Worm (Caenorhabditis elegans) whole organism, L2 larva: ENCODE data around the gene gtf-2E1.

Source experiments
- C34F6.9 ChIP-seq: fragments of 150-350 bp; optimal IDR thresholded peaks from 2 replicates; lab custom pipeline; 2014; ENCODE audit warnings: missing biosample characterization, missing genetic modification characterization
- F13H6.1 ChIP-seq: sonication (generic microtip); optimal IDR thresholded peaks from 2 replicates; lab custom pipeline; 2016; ENCODE audit warnings: missing genetic modification characterization, missing compliant biosample characterization
- R02D3.7 ChIP-seq: fragments of 150-350 bp; optimal IDR thresholded peaks from 2 replicates; lab custom pipeline; 2014; ENCODE audit warnings: missing biosample characterization, missing genetic modification characterization
- Y55F3AM.14 ChIP-seq: fragments of 200-800 bp; sonication (Bioruptor generic); optimal IDR thresholded peaks from 2 replicates; lab custom pipeline; 2018; ENCODE audit warnings: mild to moderate bottlenecking, missing genetic modification characterization, missing compliant biosample characterization
- ZK546.5 ChIP-seq: sonication (generic microtip); optimal IDR thresholded peaks from 2 replicates; lab custom pipeline; 2017; ENCODE audit warnings: missing biosample characterization, missing genetic modification characterization
- alr-1 ChIP-seq: fragments of 150-350 bp; optimal IDR thresholded peaks from 2 replicates; lab custom pipeline; 2014; ENCODE audit warnings: missing biosample characterization, missing genetic modification characterization
- aly-2 ChIP-seq: fragments of 150-350 bp; optimal IDR thresholded peaks from 2 replicates; lab custom pipeline; 2014; ENCODE audit warnings: missing biosample characterization, missing genetic modification characterization
- ama-1 ChIP-seq: fragments of 150-350 bp; optimal IDR thresholded peaks from 2 replicates; lab custom pipeline; 2018; ENCODE audit warnings: inconsistent platforms
- blmp-1 ChIP-seq: sonication (generic microtip); optimal IDR thresholded peaks from 2 replicates; lab custom pipeline; 2017; ENCODE audit warnings: missing genetic modification characterization, mild to moderate bottlenecking, missing compliant biosample characterization, antibody characterized with exemption, moderate library complexity; ENCODE audit not compliant: insufficient read depth
- ceh-16 ChIP-seq: fragments of 150-350 bp; optimal IDR thresholded peaks from 2 replicates; lab custom pipeline; 2014; ENCODE audit warnings: missing biosample characterization, missing genetic modification characterization
- ceh-82 ChIP-seq: fragments of 150-350 bp; optimal IDR thresholded peaks from 2 replicates; lab custom pipeline; 2014; ENCODE audit warnings: missing biosample characterization, missing genetic modification characterization
- crh-2 ChIP-seq: sonication (generic microtip); optimal IDR thresholded peaks from 2 replicates; lab custom pipeline; 2017; ENCODE audit warnings: missing biosample characterization, missing genetic modification characterization
- dmd-4 ChIP-seq: sonication (generic microtip); optimal IDR thresholded peaks from 2 replicates; lab custom pipeline; 2017; ENCODE audit warnings: missing biosample characterization, missing genetic modification characterization
- egl-27 ChIP-seq: sonication (generic microtip); optimal IDR thresholded peaks from 3 replicates; lab custom pipeline; 2017; ENCODE audit warnings: missing biosample characterization, missing genetic modification reagents, missing genetic modification characterization
- elt-1 ChIP-seq: fragments of 150-350 bp; optimal IDR thresholded peaks from 2 replicates; lab custom pipeline; 2014; ENCODE audit warnings: missing biosample characterization, missing genetic modification characterization
- elt-3 ChIP-seq: sonication (generic microtip); optimal IDR thresholded peaks from 2 replicates; lab custom pipeline; 2017; ENCODE audit warnings: missing biosample characterization, missing genetic modification characterization
- fos-1 ChIP-seq: fragments of 150-350 bp; optimal IDR thresholded peaks from 2 replicates; lab custom pipeline; 2014; ENCODE audit warnings: missing biosample characterization, missing genetic modification characterization
- gmeb-1 ChIP-seq: fragments of 150-350 bp; optimal IDR thresholded peaks from 2 replicates; lab custom pipeline; 2014; ENCODE audit warnings: missing biosample characterization, missing genetic modification characterization
- lin-11 ChIP-seq: fragments of 150-350 bp; sonication (generic microtip); optimal IDR thresholded peaks from 2 replicates; lab custom pipeline; 2014; ENCODE audit warnings: missing biosample characterization, missing genetic modification characterization, inconsistent platforms, mixed read lengths
- lin-13 ChIP-seq: fragments of 150-350 bp; optimal IDR thresholded peaks from 2 replicates; lab custom pipeline; 2014; ENCODE audit warnings: missing biosample characterization, missing genetic modification reagents, missing genetic modification characterization
- lin-39 ChIP-seq: fragments of 150-350 bp; optimal IDR thresholded peaks from 2 replicates; lab custom pipeline; 2014; ENCODE audit warnings: missing biosample characterization, missing genetic modification reagents, missing genetic modification characterization
- lsy-2 ChIP-seq, 2 experiments: fragments of 150-350 bp in 1 of 2; sonication (generic microtip) in 1 of 2; optimal IDR thresholded peaks; 2 replicates each; lab custom pipeline; 2014 to 2017; ENCODE audit warnings: missing biosample characterization in 2 of 2, missing genetic modification characterization in 2 of 2
- mab-5 ChIP-seq: fragments of 150-350 bp; optimal IDR thresholded peaks from 2 replicates; lab custom pipeline; 2014; ENCODE audit warnings: missing biosample characterization, missing genetic modification characterization
- mbf-1 ChIP-seq: sonication (generic microtip); optimal IDR thresholded peaks from 2 replicates; lab custom pipeline; 2017; ENCODE audit warnings: missing biosample characterization, missing genetic modification characterization
- mdl-1 ChIP-seq, 2 experiments: fragments of 150-350 bp in 1 of 2; sonication (generic microtip) in 1 of 2; optimal IDR thresholded peaks; 2 replicates each; lab custom pipeline; 2017; ENCODE audit warnings: missing biosample characterization in 2 of 2, missing genetic modification characterization in 2 of 2
- nhr-10 ChIP-seq: sonication (generic microtip); optimal IDR thresholded peaks from 2 replicates; lab custom pipeline; 2017; ENCODE audit warnings: missing biosample characterization, missing genetic modification characterization
- nhr-11 ChIP-seq: fragments of 150-350 bp; optimal IDR thresholded peaks from 2 replicates; lab custom pipeline; 2014; ENCODE audit warnings: missing biosample characterization, missing genetic modification characterization
- nhr-12 ChIP-seq: fragments of 150-350 bp; optimal IDR thresholded peaks from 2 replicates; lab custom pipeline; 2014; ENCODE audit warnings: missing biosample characterization, missing genetic modification characterization
- nhr-129 ChIP-seq: fragments of 150-350 bp; optimal IDR thresholded peaks from 2 replicates; lab custom pipeline; 2014; ENCODE audit warnings: missing biosample characterization, missing genetic modification characterization
- nhr-21 ChIP-seq: fragments of 150-350 bp; optimal IDR thresholded peaks from 2 replicates; lab custom pipeline; 2014; ENCODE audit warnings: missing biosample characterization, missing genetic modification characterization
- nhr-23 ChIP-seq: fragments of 150-350 bp; optimal IDR thresholded peaks from 2 replicates; lab custom pipeline; 2014; ENCODE audit warnings: missing biosample characterization, missing genetic modification reagents, missing genetic modification characterization
- nhr-237 ChIP-seq: fragments of 150-350 bp; optimal IDR thresholded peaks from 2 replicates; lab custom pipeline; 2014; ENCODE audit warnings: missing biosample characterization, missing genetic modification characterization
- nhr-25 ChIP-seq: fragments of 150-350 bp; sonication (generic microtip); optimal IDR thresholded peaks from 3 replicates; lab custom pipeline; 2014; ENCODE audit warnings: missing biosample characterization, missing genetic modification characterization
- nhr-6 ChIP-seq: fragments of 150-350 bp; optimal IDR thresholded peaks from 2 replicates; lab custom pipeline; 2014; ENCODE audit warnings: missing biosample characterization, missing genetic modification characterization
- nhr-77 ChIP-seq: fragments of 150-350 bp; optimal IDR thresholded peaks from 2 replicates; lab custom pipeline; 2014; ENCODE audit warnings: missing biosample characterization, missing genetic modification characterization
- peb-1 ChIP-seq: fragments of 150-350 bp; optimal IDR thresholded peaks from 2 replicates; lab custom pipeline; 2014; ENCODE audit warnings: missing biosample characterization, missing genetic modification characterization
- sem-4 ChIP-seq: fragments of 150-350 bp; optimal IDR thresholded peaks from 2 replicates; lab custom pipeline; 2014; ENCODE audit warnings: missing biosample characterization, missing genetic modification reagents, missing genetic modification characterization
- skn-1 ChIP-seq: sonication (generic microtip); optimal IDR thresholded peaks from 2 replicates; lab custom pipeline; 2017; ENCODE audit warnings: missing biosample characterization, missing genetic modification characterization
- sma-3 ChIP-seq: sonication (generic microtip); optimal IDR thresholded peaks from 2 replicates; lab custom pipeline; 2016; ENCODE audit warnings: missing genetic modification reagents, missing genetic modification characterization, missing compliant biosample characterization
- sma-9 ChIP-seq, 2 experiments: fragments of 150-350 bp in 1 of 2; sonication (generic microtip) in 1 of 2; optimal IDR thresholded peaks; 2 replicates each; lab custom pipeline; 2014 to 2016; ENCODE audit warnings: missing genetic modification characterization in 2 of 2, mild to moderate bottlenecking in 1 of 2, missing biosample characterization in 1 of 2, missing compliant biosample characterization in 1 of 2, missing genetic modification reagents in 1 of 2, moderate library complexity in 1 of 2
- snpc-4 ChIP-seq: fragments of 150-350 bp; optimal IDR thresholded peaks from 2 replicates; lab custom pipeline; 2014; ENCODE audit warnings: missing biosample characterization, missing genetic modification characterization
- unc-39 ChIP-seq: fragments of 150-350 bp; optimal IDR thresholded peaks from 2 replicates; lab custom pipeline; 2014; ENCODE audit warnings: missing biosample characterization, missing genetic modification characterization
- unc-55 ChIP-seq: fragments of 150-350 bp; sonication (generic microtip); optimal IDR thresholded peaks from 3 replicates; lab custom pipeline; 2014; ENCODE audit warnings: missing biosample characterization, missing genetic modification reagents, missing genetic modification characterization
- unc-62 ChIP-seq: fragments of 150-350 bp; optimal IDR thresholded peaks from 2 replicates; lab custom pipeline; 2014; ENCODE audit warnings: missing biosample characterization, missing genetic modification reagents, missing genetic modification characterization
- zag-1 ChIP-seq: fragments of 150-350 bp; optimal IDR thresholded peaks from 2 replicates; lab custom pipeline; 2014; ENCODE audit warnings: missing biosample characterization, missing genetic modification characterization
- ztf-1 ChIP-seq: fragments of 200-800 bp; sonication (Bioruptor generic); conservative IDR thresholded peaks from 2 replicates; pipeline ENCODE4 v1.3.6; 2022; ENCODE audit warnings: missing genetic modification characterization, missing compliant biosample characterization
- ztf-11 ChIP-seq: sonication (generic microtip); optimal IDR thresholded peaks from 2 replicates; lab custom pipeline; 2017; ENCODE audit warnings: missing biosample characterization, missing genetic modification characterization
- ztf-4 ChIP-seq: fragments of 150-350 bp; optimal IDR thresholded peaks from 2 replicates; lab custom pipeline; 2014; ENCODE audit warnings: missing biosample characterization, missing genetic modification characterization

The gtf-2E1 gene

ce11 chrIV:17248538-17248937 is 6.6 kb upstream of the gtf-2E1 start:
- no peak for TF ChIP-seq nhr-25
- no peak for TF ChIP-seq C34F6.9 (tag; lab: Kevin White, UChicago)
- no peak for TF ChIP-seq mbf-1 (tag; lab: Kevin White, UChicago)
- no peak for TF ChIP-seq Y55F3AM.14 (GFP tag; lab: Kevin White, UChicago)
- no peak for TF ChIP-seq skn-1 (tag; lab: Kevin White, UChicago)
- no peak for TF ChIP-seq dmd-4 (tag; lab: Kevin White, UChicago)
- TF ChIP-seq nhr-10: no peak
- TF ChIP-seq, all 48 proteins: peak for 0

DNA sequence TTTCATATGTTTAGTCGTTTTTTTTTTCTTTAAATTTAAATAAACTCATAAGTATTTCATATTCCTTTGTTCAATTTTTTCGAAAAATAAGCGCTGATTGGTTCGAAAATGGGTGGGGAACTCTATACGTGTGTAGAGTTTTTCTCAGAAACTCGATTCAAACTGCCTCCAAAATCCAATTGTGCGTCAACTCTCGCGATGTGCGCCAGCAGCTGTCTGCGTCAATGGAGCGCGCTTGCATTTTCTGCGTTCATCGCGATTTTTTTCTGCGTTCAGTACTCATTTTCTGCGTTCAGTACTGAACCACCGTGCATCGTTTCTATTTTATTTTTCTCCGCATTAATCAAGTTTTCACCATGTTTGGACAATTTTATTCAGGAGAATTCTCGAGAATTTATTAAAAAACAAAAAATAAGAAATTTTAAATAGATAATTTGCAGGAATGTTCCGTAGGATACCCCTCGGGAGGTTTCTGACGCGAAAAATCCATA is 5.4 kb upstream of the gtf-2E1 start, which contains the start of gene eelo-2:
Gene eelo-2, plus strand, starts transcription at position 441 of the 491 bp plus-strand sequence.
- TF ChIP-seq ZK546.5 (tag; lab: Kevin White, UChicago) (peak; percentile 77), snpc-4 (peak; percentile 91), lin-13 (GFP tag; lab: Kevin White, UChicago) (peak; percentile 98), ztf-11 (tag; lab: Kevin White, UChicago) (peak; percentile 62), nhr-21 (tag; lab: Kevin White, UChicago) (peak; percentile 98), nhr-25 (peak; percentile 98), crh-2 (tag; lab: Kevin White, UChicago) (peak; percentile 99), elt-3 (tag; lab: Kevin White, UChicago) (no peak), R02D3.7 (peak; percentile 79), ztf-4 (peak; percentile 96), gmeb-1 (tag; lab: Kevin White, UChicago) (peak; percentile 100), ceh-82 (tag; lab: Kevin White, UChicago) (peak; percentile 95), skn-1 (tag; lab: Kevin White, UChicago) (peak; percentile 44), unc-55 (peak; percentile 100), nhr-237 (tag; lab: Kevin White, UChicago) (peak; percentile 91), fos-1 (tag; lab: Kevin White, UChicago) (peak; percentile 98), lsy-2 (tag; optimal IDR thresholded peaks at IDR 0.05; lab: Kevin White, UChicago) (peak; percentile 96 to 97), elt-1 (tag; lab: Kevin White, UChicago) (peak; percentile 74), nhr-6 (tag; lab: Kevin White, UChicago) (peak; percentile 97), unc-62 (peak; percentile 68), lin-39 (tag; lab: Kevin White, UChicago) (peak; percentile 62), nhr-77 (tag; lab: Kevin White, UChicago) (peak; percentile 90), sem-4 (tag; lab: Kevin White, UChicago) (peak; percentile 97), ama-1 (lab: Kevin White, UChicago) (peak; percentile 56), nhr-11 (no peak), nhr-10 (peak; percentile 93), C34F6.9 (tag; lab: Kevin White, UChicago) (peak; percentile 100), alr-1 (tag; lab: Kevin White, UChicago) (no peak), mdl-1 (tag; optimal IDR thresholded peaks at IDR 0.05; lab: Kevin White, UChicago) (peak; percentile 8 to 88), sma-3 (GFP tag; lab: Kevin White, UChicago) (peak; percentile 99), dmd-4 (tag; lab: Kevin White, UChicago) (peak; percentile 58), zag-1 (tag; lab: Kevin White, UChicago) (peak; percentile 95), nhr-23 (tag; lab: Kevin White, UChicago) (no peak), sma-9 (GFP tag; optimal IDR thresholded peaks at IDR 0.05; lab: Kevin White, UChicago) (peak; percentile 98), sma-9 (tag; optimal IDR thresholded peaks at IDR 0.05; lab: Kevin White, UChicago) (no peak), F13H6.1 (tag; lab: Kevin White, UChicago) (peak; percentile 98), ceh-16 (peak; percentile 97), mab-5 (peak; percentile 97), aly-2 (tag; lab: Kevin White, UChicago) (peak; percentile 75), egl-27 (tag; lab: Kevin White, UChicago) (peak; percentile 98), unc-39 (tag; lab: Kevin White, UChicago) (no peak), peb-1 (tag; lab: Kevin White, UChicago) (no peak), nhr-129 (peak; percentile 98), mbf-1 (tag; lab: Kevin White, UChicago) (peak; percentile 50), lin-11 (tag; lab: Kevin White, UChicago) (peak; percentile 97), ztf-1 (GFP tag; lab: Robert Waterston, UW) (0 out of 2 replicates have a peak, but pooled peaks have one; percentile 9), blmp-1 (tag; lab: Kevin White, UChicago) (peak; percentile 84), nhr-12 (tag; lab: Kevin White, UChicago) (peak; percentile 77), Y55F3AM.14 (GFP tag; lab: Kevin White, UChicago) (peak; percentile 83)
